Worm (Caenorhabditis elegans) whole organism, midembryonic: ENCODE measurements around the gene pgl-1.

Source experiments
- klf-2 ChIP-seq: fragments of 200-800 bp; sonication (Bioruptor generic); conservative IDR thresholded peaks from 2 replicates; pipeline ENCODE4 v1.3.6; 2022; ENCODE audit warnings: missing genetic modification reagents, missing genetic modification characterization, missing compliant biosample characterization
- med-1 ChIP-seq: sonication (generic microtip); optimal IDR thresholded peaks from 2 replicates; lab custom pipeline; 2017; ENCODE audit warnings: missing genetic modification characterization, mild to moderate bottlenecking, missing compliant biosample characterization, antibody characterized with exemption, missing genetic modification reagents; ENCODE audit not compliant: insufficient read depth
- ref-1 ChIP-seq: fragments of 200-800 bp; sonication (Bioruptor generic); conservative IDR thresholded peaks from 2 replicates; pipeline ENCODE4 v1.3.6; 2022; ENCODE audit warnings: missing genetic modification reagents, missing genetic modification characterization, missing compliant biosample characterization
- ztf-29 ChIP-seq: fragments of 200-800 bp; sonication (Bioruptor generic); IDR thresholded peaks from 2 replicates; pipeline ENCODE4 v1.3.6; 2022; ENCODE audit warnings: missing genetic modification reagents, missing genetic modification characterization, missing compliant biosample characterization

DNA sequence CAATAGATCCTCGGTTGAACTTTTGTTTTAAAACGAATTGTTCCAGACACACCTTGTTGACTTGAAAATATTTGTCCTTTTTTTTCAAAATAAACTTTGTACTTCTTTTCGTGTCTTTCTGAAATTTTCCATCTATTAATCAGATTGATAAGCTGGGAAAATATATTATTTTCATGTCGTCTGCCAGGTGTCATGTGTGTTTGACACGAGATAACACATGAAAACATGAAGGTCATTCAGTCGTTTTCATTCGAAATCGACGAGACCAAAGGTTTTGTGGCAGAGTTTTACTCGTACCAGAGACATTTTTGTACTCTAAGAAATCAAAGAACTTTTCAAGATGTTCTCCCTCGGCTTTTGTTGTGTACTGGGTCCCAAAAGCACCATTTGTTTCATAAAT is 43.5 kb upstream of the pgl-1 start:
- TF ChIP-seq med-1 (GFP tag; lab: Kevin White, UChicago) = no peak
- TF ChIP-seq ref-1 (GFP tag; lab: Robert Waterston, UW) = no peak
- no peak for TF ChIP-seq ztf-29 (GFP tag; lab: Robert Waterston, UW)
- no peak for TF ChIP-seq klf-2
